Fruit fly (Drosophila melanogaster) whole organism, embryonic: Measurements from ENCODE around the gene Hpd.

ENCODE experiments used
- Awh ChIP-seq: fragments of 200-800 bp; sonication (Bioruptor generic); IDR thresholded peaks from 2 replicates; pipeline ENCODE4, ENCODE4 v1.3.6; 2022; ENCODE audit warnings: missing biosample characterization, missing genetic modification characterization
- BEAF-32 ChIP-seq: fragments of 200-800 bp; sonication (Bioruptor generic); optimal IDR thresholded peaks from 3 replicates; lab custom pipeline; 2017; ENCODE audit warnings: missing biosample characterization, missing genetic modification characterization, mild to moderate bottlenecking, moderate library complexity, missing genetic modification reagents
- Blimp-1 ChIP-seq: fragments of 200-800 bp; sonication (Bioruptor generic); optimal IDR thresholded peaks from 3 replicates; lab custom pipeline; 2018; ENCODE audit warnings: missing biosample characterization, missing genetic modification characterization, mild to moderate bottlenecking, moderate library complexity, missing genetic modification reagents
- CG11456 ChIP-seq: fragments of 200-800 bp; sonication (Bioruptor generic); IDR thresholded peaks from 3 replicates; pipeline ENCODE4 v1.3.6; 2022; ENCODE audit warnings: missing biosample characterization, missing genetic modification characterization
- CG12769 ChIP-seq: fragments of 200-800 bp; sonication (Bioruptor generic); optimal IDR thresholded peaks from 2 replicates; lab custom pipeline; 2019; ENCODE audit warnings: missing biosample characterization, mild to moderate bottlenecking, missing genetic modification characterization, moderate library complexity
- CG13296 ChIP-seq: fragments of 200-800 bp; sonication (Bioruptor generic); optimal IDR thresholded peaks from 3 replicates; lab custom pipeline; 2018; ENCODE audit warnings: missing biosample characterization, mild to moderate bottlenecking, missing genetic modification characterization
- CG16815 ChIP-seq: fragments of 200-800 bp; sonication (Bioruptor generic); optimal IDR thresholded peaks from 3 replicates; lab custom pipeline; 2017; ENCODE audit warnings: missing biosample characterization, mild to moderate bottlenecking, missing genetic modification characterization
- CG17912 ChIP-seq: fragments of 200-800 bp; sonication (Bioruptor generic); optimal IDR thresholded peaks from 2 replicates; lab custom pipeline; 2018; ENCODE audit warnings: missing biosample characterization, mild to moderate bottlenecking, missing genetic modification characterization
- CG1792 ChIP-seq: fragments of 200-800 bp; sonication (Bioruptor generic); optimal IDR thresholded peaks from 2 replicates; lab custom pipeline; 2016; ENCODE audit warnings: missing biosample characterization, missing genetic modification characterization
- CG18011 ChIP-seq: fragments of 200-800 bp; sonication (Bioruptor generic); optimal IDR thresholded peaks from 2 replicates; lab custom pipeline; 2017; ENCODE audit warnings: missing biosample characterization, missing genetic modification characterization, mild to moderate bottlenecking, moderate library complexity, missing genotype
- CG2712 ChIP-seq: fragments of 200-800 bp; optimal IDR thresholded peaks from 3 replicates; lab custom pipeline; 2019; ENCODE audit warnings: missing biosample characterization, mild to moderate bottlenecking, missing genetic modification characterization, moderate library complexity
- CG31388 ChIP-seq: fragments of 200-800 bp; sonication (Bioruptor generic); optimal IDR thresholded peaks from 2 replicates; lab custom pipeline; 2016; ENCODE audit warnings: missing biosample characterization, missing genetic modification characterization
- CG33557 ChIP-seq: fragments of 200-800 bp; sonication (Bioruptor generic); optimal IDR thresholded peaks from 2 replicates; lab custom pipeline; 2019; ENCODE audit warnings: missing biosample characterization, mild to moderate bottlenecking, missing genetic modification characterization, moderate library complexity
- CG6813 ChIP-seq: fragments of 200-800 bp; sonication (Bioruptor generic); optimal IDR thresholded peaks from 2 replicates; lab custom pipeline; 2017; ENCODE audit warnings: missing biosample characterization, missing genetic modification characterization, mild to moderate bottlenecking, moderate library complexity, missing genetic modification reagents
- CG6854 ChIP-seq: fragments of 200-800 bp; sonication (Bioruptor generic); optimal IDR thresholded peaks from 3 replicates; lab custom pipeline; 2017; ENCODE audit warnings: missing biosample characterization, mild to moderate bottlenecking, missing genetic modification characterization
- CG7271 ChIP-seq: fragments of 200-800 bp; sonication (Bioruptor generic); optimal IDR thresholded peaks from 2 replicates; lab custom pipeline; 2018; ENCODE audit warnings: missing biosample characterization, mild to moderate bottlenecking, missing genetic modification characterization, moderate library complexity
- CG7963 ChIP-seq: fragments of 200-800 bp; sonication (Bioruptor generic); IDR thresholded peaks from 3 replicates; pipeline ENCODE4 v1.3.6; 2022; ENCODE audit warnings: missing biosample characterization, missing genetic modification characterization; ENCODE audit not compliant: partially characterized antibody
- CG9609 ChIP-seq: fragments of 200-800 bp; sonication (Bioruptor generic); optimal IDR thresholded peaks from 3 replicates; lab custom pipeline; 2016; ENCODE audit warnings: missing biosample characterization, missing genetic modification characterization
- Camta ChIP-seq: fragments of 200-800 bp; sonication (Bioruptor generic); optimal IDR thresholded peaks from 2 replicates; lab custom pipeline; 2016; ENCODE audit warnings: missing biosample characterization, missing genetic modification characterization
- CkIIα-i1 ChIP-seq: fragments of 200-800 bp; sonication (Bioruptor generic); IDR thresholded peaks from 2 replicates; pipeline ENCODE4 v1.3.6; 2022; ENCODE audit warnings: missing biosample characterization, missing genetic modification characterization
- E2f2 ChIP-seq: fragments of 200-800 bp; sonication (Bioruptor generic); IDR thresholded peaks from 2 replicates; pipeline ENCODE4 v1.3.6; 2022; ENCODE audit warnings: missing biosample characterization, missing genetic modification characterization
- GATAe ChIP-seq: fragments of 200-800 bp; sonication (Bioruptor generic); conservative IDR thresholded peaks from 2 replicates; pipeline ENCODE4 v1.3.6; 2022; ENCODE audit warnings: missing biosample characterization, missing genetic modification characterization
- HHEX ChIP-seq: fragments of 200-800 bp; sonication (Bioruptor generic); optimal IDR thresholded peaks from 3 replicates; lab custom pipeline; 2017; ENCODE audit warnings: missing biosample characterization, mild to moderate bottlenecking, missing genetic modification characterization, missing genetic modification reagents
- HLH3B ChIP-seq: fragments of 200-800 bp; sonication (Bioruptor generic); IDR thresholded peaks from 2 replicates; pipeline ENCODE4 v1.3.6; 2022; ENCODE audit warnings: missing biosample characterization, missing genetic modification characterization
- Kr ChIP-seq: fragments of 200-800 bp; sonication (Bioruptor generic); optimal IDR thresholded peaks from 2 replicates; lab custom pipeline; 2017; ENCODE audit warnings: missing biosample characterization, mild to moderate bottlenecking, missing genetic modification characterization
- NC2β ChIP-seq: fragments of 200-800 bp; sonication (Bioruptor generic); optimal IDR thresholded peaks from 2 replicates; lab custom pipeline; 2016; ENCODE audit warnings: missing biosample characterization, missing genetic modification characterization
- NFAT ChIP-seq: fragments of 200-800 bp; sonication (Bioruptor generic); IDR thresholded peaks from 2 replicates; pipeline ENCODE4 v1.3.6; 2022; ENCODE audit warnings: missing biosample characterization, missing genetic modification characterization
- Xbp1 ChIP-seq: fragments of 200-800 bp; sonication (Bioruptor generic); optimal IDR thresholded peaks from 3 replicates; lab custom pipeline; 2016; ENCODE audit warnings: missing biosample characterization, mild to moderate bottlenecking, missing genetic modification characterization
- ab ChIP-seq: fragments of 200-800 bp; sonication (Bioruptor generic); optimal IDR thresholded peaks from 2 replicates; lab custom pipeline; 2016; ENCODE audit warnings: missing biosample characterization, missing genetic modification characterization
- abd-A ChIP-seq: fragments of 200-800 bp; sonication (Bioruptor generic); optimal IDR thresholded peaks from 3 replicates; lab custom pipeline; 2019; ENCODE audit warnings: missing biosample characterization, mild to moderate bottlenecking, missing genetic modification characterization, moderate library complexity
- ara ChIP-seq: fragments of 200-800 bp; sonication (Bioruptor generic); IDR thresholded peaks from 2 replicates; pipeline ENCODE4 v1.3.6; 2022; ENCODE audit warnings: missing biosample characterization, missing genetic modification characterization
- bowl ChIP-seq: fragments of 200-800 bp; sonication (Bioruptor generic); IDR thresholded peaks from 2 replicates; pipeline ENCODE4 v1.3.6; 2022; ENCODE audit warnings: missing biosample characterization, missing genetic modification characterization
- chinmo ChIP-seq: fragments of 200-800 bp; sonication (Bioruptor generic); IDR thresholded peaks from 4 replicates; pipeline ENCODE4 v1.3.6; 2022; ENCODE audit warnings: missing biosample characterization, missing genetic modification characterization; ENCODE audit not compliant: partially characterized antibody
- chn ChIP-seq: fragments of 200-800 bp; sonication (Bioruptor generic); optimal IDR thresholded peaks from 2 replicates; lab custom pipeline; 2016; ENCODE audit warnings: missing biosample characterization, missing genetic modification characterization
- corto ChIP-seq: fragments of 200-800 bp; sonication (Bioruptor generic); optimal IDR thresholded peaks from 2 replicates; lab custom pipeline; 2016; ENCODE audit warnings: missing biosample characterization, mild to moderate bottlenecking, missing genetic modification characterization, moderate library complexity
- dimm ChIP-seq: fragments of 200-800 bp; sonication (Bioruptor generic); IDR thresholded peaks from 2 replicates; pipeline ENCODE4 v1.3.6; 2022; ENCODE audit warnings: missing biosample characterization, missing genetic modification characterization
- grau ChIP-seq: fragments of 200-800 bp; optimal IDR thresholded peaks from 3 replicates; lab custom pipeline; 2019; ENCODE audit warnings: missing biosample characterization, mild to moderate bottlenecking, missing genetic modification characterization, moderate library complexity
- nerfin-2 ChIP-seq: fragments of 200-800 bp; sonication (Bioruptor generic); IDR thresholded peaks from 2 replicates; pipeline ENCODE4 v1.3.6; 2022; ENCODE audit warnings: missing biosample characterization, missing genetic modification characterization; ENCODE audit not compliant: partially characterized antibody
- psq ChIP-seq: fragments of 200-800 bp; sonication (Bioruptor generic); optimal IDR thresholded peaks from 2 replicates; lab custom pipeline; 2017; ENCODE audit warnings: missing biosample characterization, missing genetic modification characterization
- repo ChIP-seq: fragments of 200-800 bp; sonication (Bioruptor generic); optimal IDR thresholded peaks from 2 replicates; lab custom pipeline; 2016; ENCODE audit warnings: missing biosample characterization, missing genetic modification characterization
- scrt ChIP-seq: fragments of 200-800 bp; sonication (Bioruptor generic); optimal IDR thresholded peaks from 2 replicates; lab custom pipeline; 2018; ENCODE audit warnings: missing biosample characterization, mild to moderate bottlenecking, missing genetic modification characterization, moderate library complexity
- sd ChIP-seq: fragments of 200-800 bp; sonication (Bioruptor generic); optimal IDR thresholded peaks from 3 replicates; lab custom pipeline; 2018; ENCODE audit warnings: missing biosample characterization, mild to moderate bottlenecking, missing genetic modification characterization, moderate library complexity
- seq ChIP-seq: fragments of 200-800 bp; sonication (Bioruptor generic); IDR thresholded peaks from 2 replicates; pipeline ENCODE4 v1.3.6; 2022; ENCODE audit warnings: missing biosample characterization, missing genetic modification characterization
- sisA ChIP-seq: fragments of 200-800 bp; sonication (Bioruptor generic); IDR thresholded peaks from 2 replicates; pipeline ENCODE4 v1.3.6; 2022; ENCODE audit warnings: missing biosample characterization, missing genetic modification characterization
- so ChIP-seq: fragments of 200-800 bp; sonication (Bioruptor generic); IDR thresholded peaks from 3 replicates; pipeline ENCODE4 v1.3.6; 2022; ENCODE audit warnings: missing biosample characterization, missing genetic modification characterization
- ssp ChIP-seq: fragments of 200-800 bp; sonication (Bioruptor generic); IDR thresholded peaks from 2 replicates; pipeline ENCODE4 v1.3.6; 2022; ENCODE audit warnings: missing biosample characterization, missing genetic modification characterization
- tgo ChIP-seq: fragments of 200-800 bp; sonication (Bioruptor generic); IDR thresholded peaks from 3 replicates; pipeline ENCODE4 v1.3.6; 2022; ENCODE audit warnings: missing biosample characterization, missing genetic modification characterization
- tx ChIP-seq: fragments of 200-800 bp; sonication (Bioruptor generic); optimal IDR thresholded peaks from 2 replicates; lab custom pipeline; 2016; ENCODE audit warnings: missing biosample characterization, missing genetic modification characterization
- yki ChIP-seq: fragments of >200 bp; optimal IDR thresholded peaks from 3 replicates; lab custom pipeline; 2018
- zen2 ChIP-seq: fragments of 200-800 bp; sonication (Bioruptor generic); IDR thresholded peaks from 3 replicates; pipeline ENCODE4 v1.3.6; 2022; ENCODE audit warnings: missing biosample characterization, missing genetic modification characterization; ENCODE audit not compliant: partially characterized antibody

Hpd gene

DNA sequence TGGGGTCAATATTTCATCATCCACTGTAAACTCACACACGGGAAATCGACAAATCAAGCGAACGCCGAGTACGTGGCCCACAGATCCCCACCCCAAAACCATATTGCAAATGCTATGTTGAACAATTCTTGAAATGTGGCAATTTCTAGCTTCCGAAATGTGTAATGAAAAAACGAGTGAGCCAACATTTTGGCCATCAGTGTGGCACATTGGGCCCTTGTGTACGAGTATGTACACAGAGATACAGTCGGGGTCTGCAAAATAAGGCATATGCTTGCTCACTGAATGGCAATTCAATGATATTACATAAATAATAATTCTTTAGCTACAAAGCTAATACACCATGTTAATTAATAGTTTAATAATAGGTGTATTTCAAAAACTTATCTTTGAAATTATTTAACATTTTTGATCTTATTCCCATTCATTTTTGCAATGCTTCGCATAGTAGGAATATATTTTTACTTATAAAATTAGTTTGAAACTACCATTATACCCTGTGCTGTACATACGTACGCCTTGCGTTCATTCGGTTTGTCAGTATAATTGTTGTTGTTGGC lies 40.0 kb downstream of the Hpd start (continued):
- TF ChIP-seq CG17912 (GFP tag; lab: Kevin White, UChicago) (peak; percentile 58), dimm (GFP tag; lab: Robert Waterston, UW) (0 out of 2 replicates have a peak, but pooled peaks have one; percentile 35), CG13296 (GFP tag; lab: Kevin White, UChicago) (peak; percentile 92), E2f2 (GFP tag; lab: Robert Waterston, UW) (peak; percentile 64; the same call in 1 of the 2 replicates), chn (peak; percentile 78), CG16815 (GFP tag; lab: Kevin White, UChicago) (peak; percentile 77), grau (tag; lab: Kevin White, UChicago) (peak; percentile 92), CG7271 (no peak), Camta (peak; percentile 72), CG9609 (GFP tag; lab: Kevin White, UChicago) (peak; percentile 73), abd-A (tag; lab: Kevin White, UChicago) (peak; percentile 54), CG33557 (GFP tag; lab: Kevin White, UChicago) (peak; percentile 63), so (GFP tag; lab: Robert Waterston, UW) (peak; percentile 73), HLH3B (GFP tag; lab: Robert Waterston, UW) (peak; percentile 75), seq (GFP tag; lab: Robert Waterston, UW) (peak; percentile 84), BEAF-32 (GFP tag; lab: Kevin White, UChicago) (no peak), CG1792 (peak; percentile 32), Kr (GFP tag; lab: Kevin White, UChicago) (no peak), corto (GFP tag; lab: Kevin White, UChicago) (peak; percentile 83), psq (peak; percentile 70), CG12769 (tag; lab: Kevin White, UChicago) (peak; percentile 89), repo (GFP tag; lab: Kevin White, UChicago) (peak; percentile 7), GATAe (peak; percentile 57; the same call in 1 of the 2 replicates), tx (GFP tag; lab: Kevin White, UChicago) (peak; percentile 74), ara (GFP tag; lab: Robert Waterston, UW) (peak; percentile 71), yki (no peak), CG31388 (GFP tag; lab: Kevin White, UChicago) (peak; percentile 58), HHEX (peak; percentile 89), scrt (GFP tag; lab: Kevin White, UChicago) (peak; percentile 73), zen2 (GFP tag; lab: Robert Waterston, UW) (no peak), CG2712 (tag; lab: Kevin White, UChicago) (peak; percentile 90), CG18011 (GFP tag; lab: Kevin White, UChicago) (peak; percentile 65), sisA (peak; percentile 85), CG6854 (GFP tag; lab: Kevin White, UChicago) (peak; percentile 66), ab (peak; percentile 82), CG7963 (no peak), bowl (GFP tag; lab: Robert Waterston, UW) (peak; percentile 68), CG11456 (peak; percentile 83; the same call in 2 of the 3 replicates), tgo (GFP tag; lab: Robert Waterston, UW) (peak; percentile 85), sd (tag; lab: Kevin White, UChicago) (peak; percentile 85), NC2β (GFP tag; lab: Kevin White, UChicago) (peak; percentile 73), NFAT (GFP tag; lab: Robert Waterston, UW) (peak; percentile 79), Xbp1 (peak; percentile 91), nerfin-2 (GFP tag; lab: Robert Waterston, UW) (no peak), Blimp-1 (peak; percentile 81), CkIIα-i1 (GFP tag; lab: Robert Waterston, UW) (no peak), Awh (GFP tag; lab: Robert Waterston, UW) (peak; percentile 84), ssp (peak; percentile 70), chinmo (GFP tag; lab: Robert Waterston, UW) (no peak), CG6813 (GFP tag; lab: Kevin White, UChicago) (peak; percentile 69)
